Fruit fly (Drosophila melanogaster) whole organism, adult: ENCODE data around the gene CG42393.

ENCODE experiments used
- Clk ChIP-seq: fragments of 200-800 bp; sonication (Bioruptor generic); optimal IDR thresholded peaks from 2 replicates; lab custom pipeline; 2017; ENCODE audit warnings: missing biosample characterization, missing genetic modification characterization
- Hr96 ChIP-seq: fragments of 200-800 bp; sonication (Bioruptor generic); optimal IDR thresholded peaks from 2 replicates; lab custom pipeline; 2016; ENCODE audit warnings: missing biosample characterization, missing genetic modification characterization
- Mnt ChIP-seq: fragments of 200-800 bp; sonication (Bioruptor generic); optimal IDR thresholded peaks from 2 replicates; lab custom pipeline; 2016; ENCODE audit warnings: missing biosample characterization, mild to moderate bottlenecking, missing genetic modification characterization
- pad ChIP-seq: fragments of 200-800 bp; sonication (Bioruptor generic); optimal IDR thresholded peaks from 3 replicates; lab custom pipeline; 2017; ENCODE audit warnings: missing biosample characterization, missing genetic modification characterization, mild to moderate bottlenecking, moderate library complexity, missing genetic modification reagents

- TF ChIP-seq Hr96 (no peak), pad (GFP tag; lab: Kevin White, UChicago) (no peak), Clk (GFP tag; lab: Kevin White, UChicago) (no peak), Mnt (GFP tag; lab: Kevin White, UChicago) (no peak)
These were observed 41.6 kb upstream of the CG42393 start for dm6 chr3L:18000943-18001342.
